Worm (Caenorhabditis elegans) whole organism, early embryonic: ENCODE data around the gene T13G4.7.

Experiments used
- B0310.2 ChIP-seq: sonication (generic microtip); optimal IDR thresholded peaks from 2 replicates; lab custom pipeline; 2016; ENCODE audit warnings: mild to moderate bottlenecking, missing genetic modification characterization, missing compliant biosample characterization
- F13C5.2 ChIP-seq: sonication (generic microtip); optimal IDR thresholded peaks from 2 replicates; lab custom pipeline; 2017; ENCODE audit warnings: mild to moderate bottlenecking, missing genetic modification characterization, inconsistent platforms, missing compliant biosample characterization
- ama-1 ChIP-seq: fragments of 150-350 bp; optimal IDR thresholded peaks from 2 replicates; lab custom pipeline; 2014
- ceh-13 ChIP-seq: fragments of 200-800 bp; sonication (Bioruptor generic); optimal IDR thresholded peaks from 2 replicates; lab custom pipeline; 2018; ENCODE audit warnings: mild to moderate bottlenecking, missing genetic modification characterization, missing compliant biosample characterization
- ceh-36 ChIP-seq: sonication (generic microtip); optimal IDR thresholded peaks from 2 replicates; lab custom pipeline; 2016; ENCODE audit warnings: missing genetic modification characterization, inconsistent platforms, missing compliant biosample characterization
- flt-1 ChIP-seq: fragments of 200-800 bp; sonication (Bioruptor generic); IDR thresholded peaks from 2 replicates; pipeline ENCODE4 v1.3.6; 2022; ENCODE audit warnings: missing genetic modification characterization, missing compliant biosample characterization
- hmg-4 ChIP-seq: fragments of 200-800 bp; sonication (Bioruptor generic); optimal IDR thresholded peaks from 2 replicates; lab custom pipeline; 2018; ENCODE audit warnings: mild to moderate bottlenecking, missing genetic modification characterization, missing compliant biosample characterization
- scrt-1 ChIP-seq: fragments of 200-800 bp; sonication (Bioruptor generic); IDR thresholded peaks from 2 replicates; pipeline ENCODE4 v1.3.6; 2022; ENCODE audit warnings: missing genetic modification characterization, missing compliant biosample characterization
- tbx-37 ChIP-seq: fragments of 200-800 bp; sonication (Bioruptor generic); conservative IDR thresholded peaks from 2 replicates; pipeline ENCODE4 v1.3.6; 2022; ENCODE audit warnings: missing genetic modification reagents, missing genetic modification characterization, missing compliant biosample characterization

- TF ChIP-seq ceh-13 (GFP tag; lab: Kevin White, UChicago) = no peak
- TF ChIP-seq F13C5.2 (tag; lab: Kevin White, UChicago) = no peak
- TF ChIP-seq hmg-4 (GFP tag; lab: Kevin White, UChicago) = no peak
- TF ChIP-seq flt-1 (GFP tag; lab: Robert Waterston, UW) = no peak
- no peak for TF ChIP-seq ama-1
- no peak for TF ChIP-seq ceh-36
- TF ChIP-seq B0310.2 (tag; lab: Kevin White, UChicago) = no peak
- TF ChIP-seq scrt-1 (GFP tag; lab: Robert Waterston, UW) = no peak
- no peak for TF ChIP-seq tbx-37
These were observed 14.3 kb downstream of the T13G4.7 start, which contains the start of gene T13G4.4 for ce11 chrX:1191582-1191981.
